Worm (Caenorhabditis elegans) whole organism, young adult: Measurements from ENCODE around the gene kvs-3.
A peak's percentile ranks its signal among the peaks of the same experiment; 100 is the strongest.

Experiments
- B0336.3 ChIP-seq: fragments of 200-800 bp; sonication (Bioruptor generic); IDR thresholded peaks from 2 replicates; pipeline ENCODE4 v1.3.6; 2022; ENCODE audit warnings: missing genetic modification characterization, missing compliant biosample characterization
- C06A6.2 ChIP-seq: fragments of 200-800 bp; sonication (Bioruptor generic); conservative IDR thresholded peaks from 2 replicates; pipeline ENCODE4 v1.3.6; 2022; ENCODE audit warnings: missing genetic modification characterization, missing compliant biosample characterization
- C17E4.6 ChIP-seq: fragments of 200-800 bp; sonication (Bioruptor generic); IDR thresholded peaks from 2 replicates; pipeline ENCODE4 v1.3.6; 2022; ENCODE audit warnings: missing genetic modification reagents, missing genetic modification characterization, missing compliant biosample characterization
- D2030.7 ChIP-seq: fragments of 200-800 bp; sonication (Bioruptor generic); IDR thresholded peaks from 2 replicates; pipeline ENCODE4 v1.3.6; 2022; ENCODE audit warnings: missing genetic modification reagents, missing genetic modification characterization, missing compliant biosample characterization
- F22D6.2 ChIP-seq: sonication (generic microtip); optimal IDR thresholded peaks from 2 replicates; lab custom pipeline; 2016; ENCODE audit warnings: mild to moderate bottlenecking, missing genetic modification characterization, missing compliant biosample characterization
- F23B12.7 ChIP-seq: sonication (generic microtip); optimal IDR thresholded peaks from 2 replicates; lab custom pipeline; 2017; ENCODE audit warnings: missing genetic modification characterization, mild to moderate bottlenecking, missing compliant biosample characterization, antibody characterized with exemption, moderate library complexity; ENCODE audit not compliant: insufficient read depth
- F39B2.1 ChIP-seq: fragments of 200-800 bp; sonication (Bioruptor generic); IDR thresholded peaks from 2 replicates; pipeline ENCODE4 v1.3.6; 2022; ENCODE audit warnings: missing genetic modification reagents, missing genetic modification characterization, missing compliant biosample characterization
- F55B11.4 ChIP-seq: sonication (generic microtip); optimal IDR thresholded peaks from 2 replicates; lab custom pipeline; 2016; ENCODE audit warnings: missing compliant biosample characterization, missing genetic modification characterization, borderline replicate concordance; ENCODE audit not compliant: insufficient read depth
- F57C9.4 ChIP-seq: sonication (generic microtip); optimal IDR thresholded peaks from 2 replicates; lab custom pipeline; 2017; ENCODE audit warnings: mild to moderate bottlenecking, missing genetic modification characterization, missing compliant biosample characterization
- K11D2.4 ChIP-seq: fragments of 200-800 bp; sonication (Bioruptor generic); IDR thresholded peaks from 2 replicates; pipeline ENCODE4 v1.3.6; 2022; ENCODE audit warnings: missing genetic modification reagents, missing genetic modification characterization, missing compliant biosample characterization
- T07F8.4 ChIP-seq: sonication (generic microtip); optimal IDR thresholded peaks from 2 replicates; lab custom pipeline; 2016; ENCODE audit warnings: mild to moderate bottlenecking, missing genetic modification characterization, moderate library complexity, missing compliant biosample characterization
- ZK185.1 ChIP-seq: sonication (generic microtip); optimal IDR thresholded peaks from 2 replicates; lab custom pipeline; 2016; ENCODE audit warnings: mild to moderate bottlenecking, missing genetic modification characterization, missing compliant biosample characterization; ENCODE audit not compliant: poor library complexity, severe bottlenecking
- athp-1 ChIP-seq: sonication (generic microtip); optimal IDR thresholded peaks from 2 replicates; lab custom pipeline; 2017; ENCODE audit warnings: mild to moderate bottlenecking, missing genetic modification characterization, missing compliant biosample characterization
- attf-6 ChIP-seq: fragments of 200-800 bp; sonication (Bioruptor generic); IDR thresholded peaks from 2 replicates; pipeline ENCODE4 v1.3.6; 2022; ENCODE audit warnings: missing genetic modification reagents, missing genetic modification characterization, missing compliant biosample characterization
- bed-2 ChIP-seq: fragments of 200-800 bp; sonication (Bioruptor generic); IDR thresholded peaks from 2 replicates; pipeline ENCODE4 v1.3.6; 2022; ENCODE audit warnings: missing genetic modification reagents, missing genetic modification characterization, missing compliant biosample characterization
- ccch-3 ChIP-seq: fragments of 200-800 bp; sonication (Bioruptor generic); optimal IDR thresholded peaks from 2 replicates; lab custom pipeline; 2018; ENCODE audit warnings: mild to moderate bottlenecking, missing genetic modification characterization, missing compliant biosample characterization
- ceh-100 ChIP-seq: fragments of 200-800 bp; sonication (Bioruptor generic); IDR thresholded peaks from 2 replicates; pipeline ENCODE4 v1.3.6; 2022; ENCODE audit warnings: missing genetic modification reagents, missing genetic modification characterization, missing compliant biosample characterization
- ceh-79 ChIP-seq: sonication (generic microtip); optimal IDR thresholded peaks from 2 replicates; lab custom pipeline; 2017; ENCODE audit warnings: mild to moderate bottlenecking, missing genetic modification characterization, missing compliant biosample characterization
- ceh-91 ChIP-seq: fragments of 200-800 bp; sonication (Bioruptor generic); IDR thresholded peaks from 2 replicates; pipeline ENCODE4 v1.3.6; 2022; ENCODE audit warnings: missing genetic modification reagents, missing genetic modification characterization, missing compliant biosample characterization
- dox-1 ChIP-seq: fragments of 200-800 bp; sonication (Bioruptor generic); IDR thresholded peaks from 2 replicates; pipeline ENCODE4 v1.3.6; 2022; ENCODE audit warnings: missing genetic modification reagents, missing genetic modification characterization, missing compliant biosample characterization
- fkh-3 ChIP-seq: sonication (generic microtip); optimal IDR thresholded peaks from 2 replicates; lab custom pipeline; 2016; ENCODE audit warnings: mild to moderate bottlenecking, missing genetic modification characterization, missing compliant biosample characterization
- hlh-12 ChIP-seq: sonication (generic microtip); optimal IDR thresholded peaks from 2 replicates; lab custom pipeline; 2016; ENCODE audit warnings: missing genetic modification characterization, missing compliant biosample characterization
- hrde-1 ChIP-seq: sonication (generic microtip); optimal IDR thresholded peaks from 2 replicates; lab custom pipeline; 2016; ENCODE audit warnings: missing genetic modification characterization, mild to moderate bottlenecking, missing compliant biosample characterization, moderate library complexity, missing genotype, missing genetic modification reagents, borderline replicate concordance
- lag-1 ChIP-seq: fragments of 200-800 bp; sonication (Bioruptor generic); IDR thresholded peaks from 2 replicates; pipeline ENCODE4 v1.3.6; 2022; ENCODE audit warnings: missing genetic modification reagents, missing genetic modification characterization, missing compliant biosample characterization
- lin-35 ChIP-seq, 3 experiments: fragments of 150-350 bp in 2 of 3; sonication (generic microtip) in 1 of 3; optimal IDR thresholded peaks; 2 replicates each; lab custom pipeline; 2014 to 2018; ENCODE audit warnings: missing biosample characterization in 3 of 3, missing genetic modification characterization in 3 of 3, missing genetic modification reagents in 3 of 3
- lin-40 ChIP-seq: sonication (generic microtip); optimal IDR thresholded peaks from 2 replicates; lab custom pipeline; 2016; ENCODE audit warnings: missing genetic modification characterization, mild to moderate bottlenecking, missing compliant biosample characterization, missing genotype, missing genetic modification reagents
- lsl-1 ChIP-seq: fragments of 200-800 bp; sonication (Bioruptor generic); optimal IDR thresholded peaks from 2 replicates; lab custom pipeline; 2018; ENCODE audit warnings: mild to moderate bottlenecking, missing genetic modification characterization, moderate library complexity, missing compliant biosample characterization
- lsy-27 ChIP-seq: sonication (generic microtip); optimal IDR thresholded peaks from 2 replicates; lab custom pipeline; 2017; ENCODE audit warnings: missing genetic modification characterization, mild to moderate bottlenecking, missing compliant biosample characterization, antibody characterized with exemption, missing genotype, borderline replicate concordance; ENCODE audit not compliant: insufficient read depth
- mel-28 ChIP-seq: sonication (generic microtip); optimal IDR thresholded peaks from 2 replicates; lab custom pipeline; 2016; ENCODE audit warnings: borderline replicate concordance, mild to moderate bottlenecking, missing genetic modification characterization, missing compliant biosample characterization
- nfya-1 ChIP-seq: sonication (generic microtip); optimal IDR thresholded peaks from 2 replicates; lab custom pipeline; 2017; ENCODE audit warnings: antibody characterized with exemption, missing compliant biosample characterization, missing genetic modification characterization, borderline replicate concordance; ENCODE audit not compliant: insufficient read depth
- nhr-27 ChIP-seq: fragments of 200-800 bp; sonication (Bioruptor generic); optimal IDR thresholded peaks from 2 replicates; lab custom pipeline; 2018; ENCODE audit warnings: mild to moderate bottlenecking, missing genetic modification characterization, moderate library complexity, missing compliant biosample characterization
- nhr-80 ChIP-seq: sonication (generic microtip); optimal IDR thresholded peaks from 2 replicates; lab custom pipeline; 2016; ENCODE audit warnings: missing genetic modification characterization, missing compliant biosample characterization
- nhr-90 ChIP-seq: sonication (generic microtip); optimal IDR thresholded peaks from 2 replicates; lab custom pipeline; 2016; ENCODE audit warnings: missing genotype, mild to moderate bottlenecking, missing genetic modification characterization, missing compliant biosample characterization
- pbrm-1 ChIP-seq: fragments of 200-800 bp; sonication (Bioruptor generic); IDR thresholded peaks from 2 replicates; pipeline ENCODE4 v1.3.6; 2022; ENCODE audit warnings: missing genetic modification reagents, missing genetic modification characterization, missing compliant biosample characterization
- rcor-1 ChIP-seq: fragments of 200-800 bp; sonication (Bioruptor generic); IDR thresholded peaks from 2 replicates; pipeline ENCODE4 v1.3.6; 2022; ENCODE audit warnings: missing genetic modification reagents, missing genetic modification characterization, missing compliant biosample characterization
- repo-1 ChIP-seq: sonication (generic microtip); optimal IDR thresholded peaks from 2 replicates; lab custom pipeline; 2017; ENCODE audit warnings: mild to moderate bottlenecking, missing genetic modification characterization, missing compliant biosample characterization
- snpc-1.1 ChIP-seq: sonication (generic microtip); optimal IDR thresholded peaks from 2 replicates; lab custom pipeline; 2017; ENCODE audit warnings: missing genetic modification characterization, mild to moderate bottlenecking, missing compliant biosample characterization, antibody characterized with exemption, moderate library complexity, missing genotype, missing genetic modification reagents; ENCODE audit not compliant: insufficient read depth
- tlf-1 ChIP-seq: fragments of 200-800 bp; sonication (Bioruptor generic); optimal IDR thresholded peaks from 2 replicates; lab custom pipeline; 2018; ENCODE audit warnings: mild to moderate bottlenecking, missing genetic modification characterization, missing compliant biosample characterization
- unc-130 ChIP-seq: sonication (generic microtip); optimal IDR thresholded peaks from 2 replicates; lab custom pipeline; 2016; ENCODE audit warnings: missing genetic modification reagents, missing genetic modification characterization, missing compliant biosample characterization
- zfh-2 ChIP-seq: fragments of 200-800 bp; sonication (Bioruptor generic); conservative IDR thresholded peaks from 2 replicates; pipeline ENCODE4 v1.3.6; 2022; ENCODE audit warnings: missing genetic modification reagents, missing genetic modification characterization, missing compliant biosample characterization
- zim-3 ChIP-seq: sonication (generic microtip); optimal IDR thresholded peaks from 2 replicates; lab custom pipeline; 2017; ENCODE audit warnings: mild to moderate bottlenecking, missing genetic modification characterization, moderate library complexity, missing compliant biosample characterization
- ztf-22 ChIP-seq: fragments of 200-800 bp; sonication (Bioruptor generic); optimal IDR thresholded peaks from 2 replicates; lab custom pipeline; 2018; ENCODE audit warnings: mild to moderate bottlenecking, missing genetic modification characterization, moderate library complexity, missing compliant biosample characterization
- ztf-25 ChIP-seq: fragments of 200-800 bp; sonication (Bioruptor generic); IDR thresholded peaks from 2 replicates; pipeline ENCODE4 v1.3.6; 2022; ENCODE audit warnings: missing genetic modification reagents, missing genetic modification characterization, missing compliant biosample characterization

Gene kvs-3

DNA sequence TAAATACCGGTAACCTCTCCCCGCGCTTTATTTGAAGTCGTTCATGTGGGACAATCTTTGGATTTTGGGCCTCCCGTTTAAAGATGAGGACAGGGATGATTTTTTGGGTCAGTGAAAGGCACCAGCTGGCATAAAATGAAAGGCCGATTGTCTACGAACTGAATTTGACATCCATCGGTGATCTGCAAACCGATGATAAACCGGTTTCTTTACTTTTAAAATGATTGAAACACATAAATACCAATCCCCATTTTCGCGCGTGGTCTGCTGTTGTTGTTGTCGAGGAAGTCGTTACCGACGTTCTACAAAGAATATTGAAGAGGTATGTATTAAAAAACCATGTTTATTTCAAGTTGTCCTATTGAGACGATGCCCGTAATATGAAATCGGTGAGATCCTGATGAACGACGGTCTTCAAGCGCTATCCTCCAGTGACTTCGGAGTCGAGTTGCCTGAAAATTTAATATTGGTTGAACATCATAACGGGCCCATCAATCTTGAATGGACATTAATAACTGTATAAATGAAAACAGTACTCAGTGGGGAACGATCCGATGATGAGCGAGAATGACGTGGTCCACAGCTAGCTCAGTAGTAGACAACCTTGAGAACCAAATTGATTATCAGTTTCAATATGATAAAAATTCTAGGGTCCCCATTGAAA lies 25.0 kb downstream of the kvs-3 start (continued):
- TF ChIP-seq attf-6 (peak; percentile 33), tlf-1 (peak; percentile 34), lin-35 (GFP tag; optimal IDR thresholded peaks at IDR 0.05; lab: Kevin White, UChicago) (no peak), dox-1 (GFP tag; lab: Robert Waterston, UW) (peak; percentile 91), zim-3 (no peak), ceh-100 (GFP tag; lab: Robert Waterston, UW) (no peak; the same call in 1 of the 2 replicates), hlh-12 (tag; lab: Kevin White, UChicago) (no peak), repo-1 (tag; lab: Kevin White, UChicago) (no peak), ZK185.1 (tag; lab: Kevin White, UChicago) (peak; percentile 51), F55B11.4 (tag; lab: Kevin White, UChicago) (no peak), snpc-1.1 (peak; percentile 15), lsy-27 (tag; lab: Kevin White, UChicago) (no peak), ztf-25 (no peak), athp-1 (tag; lab: Kevin White, UChicago) (no peak), fkh-3 (tag; lab: Kevin White, UChicago) (no peak), nhr-90 (tag; lab: Kevin White, UChicago) (no peak), zfh-2 (GFP tag; lab: Robert Waterston, UW) (no peak), ztf-22 (GFP tag; lab: Kevin White, UChicago) (no peak), F23B12.7 (tag; lab: Kevin White, UChicago) (peak; percentile 8), pbrm-1 (GFP tag; lab: Robert Waterston, UW) (peak; percentile 74), ccch-3 (no peak), rcor-1 (GFP tag; lab: Robert Waterston, UW) (peak; percentile 62; the same call in 1 of the 2 replicates), F39B2.1 (GFP tag; lab: Robert Waterston, UW) (no peak), unc-130 (GFP tag; lab: Kevin White, UChicago) (no peak), nhr-80 (tag; lab: Kevin White, UChicago) (no peak), nfya-1 (tag; lab: Kevin White, UChicago) (no peak), mel-28 (tag; lab: Kevin White, UChicago) (no peak), T07F8.4 (tag; lab: Kevin White, UChicago) (no peak), D2030.7 (GFP tag; lab: Robert Waterston, UW) (peak; percentile 49; the same call in 1 of the 2 replicates), ceh-79 (tag; lab: Kevin White, UChicago) (no peak), bed-2 (GFP tag; lab: Robert Waterston, UW) (no peak), nhr-27 (tag; lab: Kevin White, UChicago) (peak; percentile 56)

DNA sequence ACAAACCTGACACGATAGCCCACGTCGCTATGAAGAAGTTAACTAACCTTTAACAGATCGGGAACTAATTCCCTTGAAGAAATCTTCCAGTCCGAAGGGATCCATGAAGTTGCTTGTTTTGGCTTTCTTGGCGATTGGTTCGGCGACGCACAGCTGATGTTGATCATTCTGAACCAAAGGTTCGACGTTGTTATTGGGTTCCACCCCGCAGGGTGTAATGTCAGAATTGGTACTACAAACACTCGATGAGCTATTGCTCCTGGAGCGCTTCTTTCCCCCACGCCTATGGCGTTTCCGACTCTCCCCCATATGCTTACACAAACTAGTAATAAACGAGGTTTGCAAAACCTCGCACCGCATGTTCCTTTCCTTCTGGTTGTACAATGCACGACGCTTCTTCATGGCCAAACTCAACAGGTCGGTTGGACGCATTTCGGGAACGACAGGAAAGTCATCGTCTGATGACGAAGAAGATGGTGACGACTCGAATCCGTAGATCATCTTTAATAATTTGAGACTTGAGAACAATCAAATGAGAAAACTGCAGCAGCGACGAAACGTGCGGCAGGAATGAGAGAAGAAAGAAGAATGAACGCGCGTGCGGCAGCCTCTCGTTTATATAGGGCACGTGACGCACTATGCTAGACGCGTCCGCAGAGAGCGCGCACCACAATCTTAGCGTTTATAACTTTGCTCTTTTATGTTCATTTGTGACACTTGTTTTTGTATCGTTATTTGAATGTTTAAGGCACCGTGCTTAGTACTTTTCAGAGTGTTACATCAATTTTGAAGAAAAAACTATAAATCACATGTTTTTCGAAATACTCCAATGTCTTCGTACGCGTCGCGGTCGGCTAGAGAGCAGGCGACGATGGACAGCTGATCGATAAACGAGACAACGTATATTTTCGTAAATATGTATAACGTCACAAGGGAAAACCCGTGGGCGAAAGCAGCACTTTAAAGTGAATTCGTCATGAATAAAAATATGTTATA lies 25.8 kb downstream of the kvs-3 start, which contains the start of gene tos-1:
tos-1 (minus strand) TSS at position 575 of the 996 bp plus-strand sequence.
- peak; percentile 52 for TF ChIP-seq lsl-1 (GFP tag; lab: Kevin White, UChicago)
- TF ChIP-seq lin-40 (tag; lab: Kevin White, UChicago): peak; percentile 99
- TF ChIP-seq F22D6.2 (tag; lab: Kevin White, UChicago): peak; percentile 87
- TF ChIP-seq K11D2.4 (GFP tag; lab: Robert Waterston, UW): peak; percentile 97
- TF ChIP-seq F57C9.4 (tag; lab: Kevin White, UChicago): peak; percentile 84
- TF ChIP-seq C17E4.6 (GFP tag; lab: Robert Waterston, UW): peak; percentile 86
- peak; percentile 9 for TF ChIP-seq ccch-3
- no peak for TF ChIP-seq lag-1
- TF ChIP-seq nhr-27 (tag; lab: Kevin White, UChicago): peak; percentile 82
- peak; percentile 71 for TF ChIP-seq ceh-91 (GFP tag; lab: Robert Waterston, UW)
- TF ChIP-seq C06A6.2 (GFP tag; lab: Robert Waterston, UW): peak; percentile 95
- TF ChIP-seq dox-1 (GFP tag; lab: Robert Waterston, UW): peak; percentile 95
- peak; percentile 91 for TF ChIP-seq B0336.3 (GFP tag; lab: Robert Waterston, UW)
- TF ChIP-seq hrde-1 (tag; lab: Kevin White, UChicago): no peak
